Worm (Caenorhabditis elegans): ENCODE results near the gene srt-73.

The srt-73 gene

ce11 chrIV:7897953-7898352, 18.8 kb downstream of the srt-73 start (continued):
- TF ChIP-seq nhr-90 (tag; optimal IDR thresholded peaks at IDR 0.05), result no peak

DNA sequence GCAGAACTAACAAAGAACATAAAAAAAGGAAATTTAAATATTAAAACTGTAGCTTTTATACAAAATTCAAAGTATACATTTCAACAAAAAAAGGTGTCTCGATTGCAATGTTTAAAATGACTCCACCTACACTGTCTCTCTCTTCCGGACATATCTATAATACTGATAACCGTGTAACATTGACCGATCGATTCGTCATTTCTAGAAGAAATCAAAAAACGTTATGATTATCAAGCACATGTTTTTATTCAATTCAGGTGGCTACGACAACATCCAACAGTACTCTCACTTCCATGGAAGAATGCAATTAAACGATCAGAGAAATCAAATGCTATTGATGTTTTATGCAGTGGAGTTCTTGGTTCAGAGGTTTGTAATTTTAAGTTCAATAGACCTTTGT, 19.4 kb downstream of the srt-73 start:
- TF ChIP-seq nhr-80 (tag; optimal IDR thresholded peaks at IDR 0.05), result peak; percentile 70
- TF ChIP-seq ztf-26 (tag; optimal IDR thresholded peaks at IDR 0.05), result no peak

ce11 chrIV:7902221-7902904, 23.2 kb downstream of the srt-73 start, which contains the start of gene arp-11:
arp-11 (minus strand) TSS chrIV:7902271.
- TF ChIP-seq sea-2 (GFP tag; IDR thresholded peaks at IDR 0.05), result no peak
- no peak for TF ChIP-seq sdz-38 (tag; optimal IDR thresholded peaks at IDR 0.05)
- no peak for TF ChIP-seq pbrm-1 (GFP tag; IDR thresholded peaks at IDR 0.05)
- TF ChIP-seq madf-6 (GFP tag; IDR thresholded peaks at IDR 0.05), result peak; percentile 61; the same call in 1 of the 2 replicates
- no peak for TF ChIP-seq T07F8.4 (tag; optimal IDR thresholded peaks at IDR 0.05)
- no peak for TF ChIP-seq nhr-27 (tag; optimal IDR thresholded peaks at IDR 0.05)
- no peak for TF ChIP-seq ceh-91 (GFP tag; IDR thresholded peaks at IDR 0.05)
- TF ChIP-seq snpc-3.4 (tag; optimal IDR thresholded peaks at IDR 0.05), result peak; percentile 11
- TF ChIP-seq tbp1 (GFP tag; optimal IDR thresholded peaks at IDR 0.05), result peak; percentile 45
- TF ChIP-seq cebp-2 (GFP tag; IDR thresholded peaks at IDR 0.05), result no peak
- TF ChIP-seq F22D6.2 (tag; optimal IDR thresholded peaks at IDR 0.05), result no peak
- no peak for TF ChIP-seq attf-3 (GFP tag; conservative IDR thresholded peaks at IDR 0.05)
- TF ChIP-seq F23B12.7 (tag; optimal IDR thresholded peaks at IDR 0.05; ENCODE audit: insufficient read depth), result peak; percentile 55
- no peak for TF ChIP-seq akir-1 (GFP tag; optimal IDR thresholded peaks at IDR 0.05)
- TF ChIP-seq rcor-1 (GFP tag; IDR thresholded peaks at IDR 0.05), result no peak
- no peak for TF ChIP-seq repo-1 (tag; optimal IDR thresholded peaks at IDR 0.05)
- no peak for TF ChIP-seq snpc-4 (GFP tag; optimal IDR thresholded peaks at IDR 0.05)
- TF ChIP-seq snpc-4 (tag; optimal IDR thresholded peaks at IDR 0.05), result peak in 3 of 4 experiments; percentile 50 to 59 (median 51)
- no peak for TF ChIP-seq ztf-18 (tag; optimal IDR thresholded peaks at IDR 0.05)
- TF ChIP-seq him-1 (tag; optimal IDR thresholded peaks at IDR 0.05), result no peak
- no peak for TF ChIP-seq unc-62 (GFP tag; optimal IDR thresholded peaks at IDR 0.05)
- no peak for TF ChIP-seq snpc-1.1 (tag; optimal IDR thresholded peaks at IDR 0.05; ENCODE audit: insufficient read depth)
- TF ChIP-seq Y95B8A.8 (GFP tag; IDR thresholded peaks at IDR 0.05), result no peak
- peak; percentile 29 for TF ChIP-seq snpc-1.3 (tag; optimal IDR thresholded peaks at IDR 0.05; ENCODE audit: insufficient read depth)
- no peak for TF ChIP-seq dpff-1 (tag; optimal IDR thresholded peaks at IDR 0.05)
- TF ChIP-seq tbx-9 (tag; optimal IDR thresholded peaks at IDR 0.05; ENCODE audit: borderline replicate concordance), result no peak
- no peak for TF ChIP-seq cebp-1 (GFP tag; IDR thresholded peaks at IDR 0.05)
- peak; percentile 60 for TF ChIP-seq cebp-1 (tag; optimal IDR thresholded peaks at IDR 0.05)
- no peak for TF ChIP-seq B0261.1 (tag; optimal IDR thresholded peaks at IDR 0.05)
- no peak for TF ChIP-seq bed-2 (GFP tag; IDR thresholded peaks at IDR 0.05)
- TF ChIP-seq rpc-1 (optimal IDR thresholded peaks at IDR 0.05), result no peak
- TF ChIP-seq rpc-1 (tag; optimal IDR thresholded peaks at IDR 0.05), result no peak
- TF ChIP-seq Y79H2A.3 (GFP tag; conservative IDR thresholded peaks at IDR 0.05), result no peak
- TF ChIP-seq sptf-2 (GFP tag; optimal IDR thresholded peaks at IDR 0.05), result no peak
- TF ChIP-seq lin-26 (GFP tag; IDR thresholded peaks at IDR 0.05), result no peak
- TF ChIP-seq Y53G8AR.9 (GFP tag; conservative IDR thresholded peaks at IDR 0.05), result no peak
- TF ChIP-seq dpl-1 (GFP tag; optimal IDR thresholded peaks at IDR 0.05), result no peak
- TF ChIP-seq T26A5.8 (tag; optimal IDR thresholded peaks at IDR 0.05), result no peak
- TF ChIP-seq pha-4 (tag; optimal IDR thresholded peaks at IDR 0.05), result no peak
- no peak for TF ChIP-seq F37B4.10 (GFP tag; IDR thresholded peaks at IDR 0.05)
- no peak for TF ChIP-seq ztf-26 (tag; optimal IDR thresholded peaks at IDR 0.05)
- TF ChIP-seq ceh-27 (GFP tag; optimal IDR thresholded peaks at IDR 0.05), result peak; percentile 30
- TF ChIP-seq attf-6 (GFP tag; IDR thresholded peaks at IDR 0.05), result no peak
